Worm (Caenorhabditis elegans) whole organism, late embryonic: ENCODE results near the gene rpl-37.
A peak's percentile ranks its signal among the peaks of the same experiment; 100 is the strongest.

Experiments used
- C08G9.2 ChIP-seq: sonication (generic microtip); optimal IDR thresholded peaks from 2 replicates; lab custom pipeline; 2016; ENCODE audit warnings: mild to moderate bottlenecking, missing genetic modification characterization, moderate library complexity, missing compliant biosample characterization
- C38D4.7 ChIP-seq: fragments of 200-800 bp; sonication (Bioruptor generic); optimal IDR thresholded peaks from 2 replicates; lab custom pipeline; 2018; ENCODE audit warnings: mild to moderate bottlenecking, missing genetic modification characterization, moderate library complexity, missing compliant biosample characterization
- K02D7.2 ChIP-seq: sonication (generic microtip); optimal IDR thresholded peaks from 2 replicates; lab custom pipeline; 2017; ENCODE audit warnings: mild to moderate bottlenecking, missing genetic modification characterization, missing compliant biosample characterization
- ahr-1 ChIP-seq: sonication (generic microtip); optimal IDR thresholded peaks from 2 replicates; lab custom pipeline; 2016; ENCODE audit warnings: missing genetic modification characterization, missing compliant biosample characterization
- ama-1 ChIP-seq: fragments of 150-350 bp; optimal IDR thresholded peaks from 2 replicates; lab custom pipeline; 2014
- ceh-18 ChIP-seq: sonication (generic microtip); optimal IDR thresholded peaks from 2 replicates; lab custom pipeline; 2016; ENCODE audit warnings: missing genetic modification characterization, missing compliant biosample characterization
- ceh-19 ChIP-seq: fragments of 200-800 bp; sonication (Bioruptor generic); optimal IDR thresholded peaks from 2 replicates; lab custom pipeline; 2018; ENCODE audit warnings: mild to moderate bottlenecking, missing genetic modification characterization, missing compliant biosample characterization
- ceh-24 ChIP-seq: sonication (generic microtip); optimal IDR thresholded peaks from 2 replicates; lab custom pipeline; 2016; ENCODE audit warnings: mild to moderate bottlenecking, missing genetic modification characterization, missing compliant biosample characterization
- ceh-45 ChIP-seq: fragments of 200-800 bp; sonication (Bioruptor generic); IDR thresholded peaks from 2 replicates; pipeline ENCODE4 v1.3.6; 2022; ENCODE audit warnings: missing genetic modification reagents, missing genetic modification characterization, missing compliant biosample characterization
- ceh-48 ChIP-seq: sonication (generic microtip); optimal IDR thresholded peaks from 2 replicates; lab custom pipeline; 2016; ENCODE audit warnings: missing genetic modification characterization, inconsistent platforms, missing compliant biosample characterization
- ceh-6 ChIP-seq: fragments of 200-800 bp; sonication (Bioruptor generic); optimal IDR thresholded peaks from 2 replicates; lab custom pipeline; 2018; ENCODE audit warnings: mild to moderate bottlenecking, missing genetic modification characterization, missing compliant biosample characterization
- che-1 ChIP-seq: sonication (generic microtip); optimal IDR thresholded peaks from 2 replicates; lab custom pipeline; 2016; ENCODE audit warnings: mild to moderate bottlenecking, missing genetic modification characterization, missing compliant biosample characterization
- dmd-4 ChIP-seq: sonication (generic microtip); optimal IDR thresholded peaks from 2 replicates; lab custom pipeline; 2016; ENCODE audit warnings: borderline replicate concordance, missing genetic modification characterization, missing compliant biosample characterization
- dve-1 ChIP-seq: sonication (generic microtip); optimal IDR thresholded peaks from 2 replicates; lab custom pipeline; 2017; ENCODE audit warnings: antibody characterized with exemption, mild to moderate bottlenecking, missing genetic modification characterization, missing compliant biosample characterization
- elt-2 ChIP-seq: sonication (generic microtip); optimal IDR thresholded peaks from 2 replicates; lab custom pipeline; 2016; ENCODE audit warnings: missing genetic modification reagents, missing genetic modification characterization, missing compliant biosample characterization
- elt-4 ChIP-seq: sonication (generic microtip); optimal IDR thresholded peaks from 2 replicates; lab custom pipeline; 2016; ENCODE audit warnings: missing genetic modification characterization, missing compliant biosample characterization
- eyg-1 ChIP-seq: sonication (generic microtip); optimal IDR thresholded peaks from 2 replicates; lab custom pipeline; 2016; ENCODE audit warnings: missing genotype, missing genetic modification characterization, missing compliant biosample characterization
- fax-1 ChIP-seq: sonication (generic microtip); optimal IDR thresholded peaks from 2 replicates; lab custom pipeline; 2016; ENCODE audit warnings: missing genotype, missing genetic modification characterization, missing compliant biosample characterization
- fkh-10 ChIP-seq: fragments of 150-350 bp; optimal IDR thresholded peaks from 2 replicates; lab custom pipeline; 2014; ENCODE audit warnings: missing biosample characterization, missing genetic modification reagents, missing genetic modification characterization
- gmeb-2 ChIP-seq: sonication (generic microtip); optimal IDR thresholded peaks from 2 replicates; lab custom pipeline; 2016; ENCODE audit warnings: missing genetic modification characterization, inconsistent platforms, missing compliant biosample characterization
- hlh-6 ChIP-seq: sonication (generic microtip); optimal IDR thresholded peaks from 2 replicates; lab custom pipeline; 2016; ENCODE audit warnings: missing genotype, missing genetic modification characterization, missing compliant biosample characterization
- hlh-8 ChIP-seq: sonication (generic microtip); optimal IDR thresholded peaks from 2 replicates; lab custom pipeline; 2016; ENCODE audit warnings: missing genotype, missing genetic modification characterization, missing compliant biosample characterization
- lim-6 ChIP-seq: sonication (generic microtip); optimal IDR thresholded peaks from 2 replicates; lab custom pipeline; 2016; ENCODE audit warnings: missing genetic modification characterization, missing compliant biosample characterization
- lin-11 ChIP-seq: fragments of 200-800 bp; sonication (Bioruptor generic); optimal IDR thresholded peaks from 2 replicates; lab custom pipeline; 2018; ENCODE audit warnings: mild to moderate bottlenecking, missing genetic modification characterization, missing compliant biosample characterization
- madf-2 ChIP-seq: sonication (generic microtip); optimal IDR thresholded peaks from 2 replicates; lab custom pipeline; 2017; ENCODE audit warnings: missing genetic modification characterization, missing compliant biosample characterization
- mec-3 ChIP-seq: sonication (generic microtip); optimal IDR thresholded peaks from 2 replicates; lab custom pipeline; 2016; ENCODE audit warnings: borderline replicate concordance, missing genetic modification characterization, missing compliant biosample characterization
- nfya-1 ChIP-seq: sonication (generic microtip); optimal IDR thresholded peaks from 2 replicates; lab custom pipeline; 2017; ENCODE audit warnings: missing genetic modification characterization, mild to moderate bottlenecking, missing compliant biosample characterization, antibody characterized with exemption, moderate library complexity
- pag-3 ChIP-seq: sonication (generic microtip); optimal IDR thresholded peaks from 2 replicates; lab custom pipeline; 2016; ENCODE audit warnings: missing compliant biosample characterization, missing genetic modification characterization, borderline replicate concordance
- pat-9 ChIP-seq: fragments of 200-800 bp; sonication (Bioruptor generic); optimal IDR thresholded peaks from 2 replicates; lab custom pipeline; 2018; ENCODE audit warnings: mild to moderate bottlenecking, missing genetic modification characterization, moderate library complexity, missing compliant biosample characterization
- pax-1 ChIP-seq: fragments of 150-350 bp; optimal IDR thresholded peaks from 2 replicates; lab custom pipeline; 2014; ENCODE audit warnings: missing biosample characterization, missing genetic modification characterization
- pha-2 ChIP-seq: sonication (generic microtip); optimal IDR thresholded peaks from 2 replicates; lab custom pipeline; 2017; ENCODE audit warnings: mild to moderate bottlenecking, missing genetic modification characterization, missing compliant biosample characterization
- pha-4 ChIP-seq: fragments of 150-350 bp; optimal IDR thresholded peaks from 2 replicates; lab custom pipeline; 2018; ENCODE audit warnings: missing biosample characterization, missing genetic modification reagents, missing genetic modification characterization
- pqm-1 ChIP-seq: sonication (generic microtip); optimal IDR thresholded peaks from 2 replicates; lab custom pipeline; 2016; ENCODE audit warnings: missing genetic modification characterization, missing compliant biosample characterization
- rnt-1 ChIP-seq: sonication (generic microtip); optimal IDR thresholded peaks from 2 replicates; lab custom pipeline; 2016; ENCODE audit warnings: missing genetic modification characterization, missing compliant biosample characterization
- sdc-2 ChIP-seq: sonication (generic microtip); optimal IDR thresholded peaks from 2 replicates; lab custom pipeline; 2016; ENCODE audit warnings: missing genotype, missing genetic modification characterization, missing compliant biosample characterization
- sox-4 ChIP-seq: sonication (generic microtip); optimal IDR thresholded peaks from 2 replicates; lab custom pipeline; 2017; ENCODE audit warnings: mild to moderate bottlenecking, missing genetic modification characterization, inconsistent platforms, missing compliant biosample characterization
- ttx-3 ChIP-seq: sonication (generic microtip); optimal IDR thresholded peaks from 2 replicates; lab custom pipeline; 2016; ENCODE audit warnings: missing genetic modification reagents, missing genetic modification characterization, missing compliant biosample characterization
- unc-3 ChIP-seq, 2 experiments: fragments of 200-800 bp in 1 of 2; sonication (Bioruptor generic) in 1 of 2; sonication (generic microtip) in 1 of 2; conservative IDR thresholded peaks in 1 of 2; optimal IDR thresholded peaks in 1 of 2; 2 replicates each; pipeline versions ENCODE4 v1.3.6 to Lab custom; 2016 to 2022; ENCODE audit warnings: missing compliant biosample characterization in 2 of 2, missing genetic modification characterization in 2 of 2, missing genetic modification reagents in 1 of 2
- unc-42 ChIP-seq: sonication (generic microtip); optimal IDR thresholded peaks from 2 replicates; lab custom pipeline; 2016; ENCODE audit warnings: missing genotype, missing genetic modification characterization, missing compliant biosample characterization
- unc-86 ChIP-seq: sonication (generic microtip); optimal IDR thresholded peaks from 2 replicates; lab custom pipeline; 2016; ENCODE audit warnings: missing genetic modification characterization, missing compliant biosample characterization
- ztf-16 ChIP-seq: sonication (generic microtip); optimal IDR thresholded peaks from 2 replicates; lab custom pipeline; 2017; ENCODE audit warnings: missing genetic modification characterization, missing compliant biosample characterization

rpl-37 gene

ce11 chrIII:3486055-3486454 lies 42.4 kb upstream of the rpl-37 start:
- TF ChIP-seq ceh-48 (tag; lab: Kevin White, UChicago), result no peak
- TF ChIP-seq hlh-8 (tag; lab: Kevin White, UChicago), result no peak
- TF ChIP-seq lin-11, result no peak
- no peak for TF ChIP-seq pha-2
- TF ChIP-seq pha-4 (tag; lab: Kevin White, UChicago), result no peak
- no peak for TF ChIP-seq lim-6
- TF ChIP-seq C08G9.2 (tag; lab: Kevin White, UChicago), result no peak
- TF ChIP-seq sdc-2 (tag; lab: Kevin White, UChicago), result no peak

- TF ChIP-seq pag-3 (tag; lab: Kevin White, UChicago), result no peak
- no peak for TF ChIP-seq ceh-18 (tag; lab: Kevin White, UChicago)
These were observed 41.3 kb upstream of the rpl-37 start for ce11 chrIII:3487133-3487532.

ce11 chrIII:3488224-3488623 lies 40.2 kb upstream of the rpl-37 start, which contains the start of gene C34C12.7:
TSS of gene C34C12.7 (minus strand) at chrIII:3488341.
- TF ChIP-seq nfya-1 (no peak), fax-1 (no peak), elt-2 (tag; lab: Kevin White, UChicago) (no peak), che-1 (tag; lab: Kevin White, UChicago) (no peak), pqm-1 (tag; lab: Kevin White, UChicago) (no peak), mec-3 (no peak), C38D4.7 (GFP tag; lab: Kevin White, UChicago) (no peak)

- TF ChIP-seq lin-11 (no peak), unc-3 (GFP tag; conservative IDR thresholded peaks at IDR 0.05; lab: Robert Waterston, UW) (no peak), unc-3 (tag; optimal IDR thresholded peaks at IDR 0.05; lab: Kevin White, UChicago) (no peak), ztf-16 (tag; lab: Kevin White, UChicago) (no peak), rnt-1 (tag; lab: Kevin White, UChicago) (no peak), eyg-1 (tag; lab: Kevin White, UChicago) (no peak), ceh-19 (GFP tag; lab: Kevin White, UChicago) (no peak), unc-86 (tag; lab: Kevin White, UChicago) (no peak), pag-3 (tag; lab: Kevin White, UChicago) (no peak), lim-6 (no peak), hlh-8 (tag; lab: Kevin White, UChicago) (no peak), K02D7.2 (tag; lab: Kevin White, UChicago) (no peak), ceh-24 (tag; lab: Kevin White, UChicago) (no peak), madf-2 (tag; lab: Kevin White, UChicago) (no peak), pha-2 (no peak), ahr-1 (tag; lab: Kevin White, UChicago) (no peak)
These were observed 35.3 kb upstream of the rpl-37 start, which contains the start of gene gly-14 for ce11 chrIII:3493138-3493537. TSS of gene gly-14 (minus strand) at chrIII:3493238.

- TF ChIP-seq ceh-24 (tag; lab: Kevin White, UChicago), result no peak
These were observed 29.5 kb upstream of the rpl-37 start, which contains the start of gene M01F1.9 for ce11 chrIII:3498957-3499356. TSS of gene M01F1.9 (minus strand) at chrIII:3499057.

ce11 chrIII:3499850-3500249 lies 28.6 kb upstream of the rpl-37 start:
- TF ChIP-seq ceh-19 (GFP tag; lab: Kevin White, UChicago), result peak; percentile 98
- TF ChIP-seq fkh-10, result no peak
- peak; percentile 100 for TF ChIP-seq C08G9.2 (tag; lab: Kevin White, UChicago)
- TF ChIP-seq K02D7.2 (tag; lab: Kevin White, UChicago), result peak; percentile 97
- peak; percentile 91 for TF ChIP-seq unc-42 (tag; lab: Kevin White, UChicago)
- no peak for TF ChIP-seq dve-1 (tag; lab: Kevin White, UChicago)
- TF ChIP-seq pax-1 (tag; lab: Kevin White, UChicago), result no peak
- peak; percentile 100 for TF ChIP-seq elt-4
- peak; percentile 91 for TF ChIP-seq sox-4 (tag; lab: Kevin White, UChicago)
- TF ChIP-seq pqm-1 (tag; lab: Kevin White, UChicago), result peak; percentile 100
- TF ChIP-seq pat-9 (tag; lab: Kevin White, UChicago), result peak; percentile 79
- peak; percentile 97 for TF ChIP-seq ceh-45 (GFP tag; lab: Robert Waterston, UW)
- TF ChIP-seq dmd-4, result peak; percentile 100
- TF ChIP-seq hlh-6, result peak; percentile 99
- TF ChIP-seq sdc-2 (tag; lab: Kevin White, UChicago), result peak; percentile 93
- peak; percentile 98 for TF ChIP-seq ttx-3 (tag; lab: Kevin White, UChicago)
- peak; percentile 96 for TF ChIP-seq gmeb-2 (tag; lab: Kevin White, UChicago)
- peak; percentile 94 for TF ChIP-seq ceh-6 (GFP tag; lab: Kevin White, UChicago)
- peak; percentile 97 for TF ChIP-seq ceh-18 (tag; lab: Kevin White, UChicago)
- TF ChIP-seq elt-2 (tag; lab: Kevin White, UChicago), result peak; percentile 100
- peak; percentile 100 for TF ChIP-seq pag-3 (tag; lab: Kevin White, UChicago)
- TF ChIP-seq ama-1 (lab: Kevin White, UChicago), result no peak
